Worm (Caenorhabditis elegans) whole organism, L4/young adult: ENCODE data around the gene cogc-4.

Experiments used
- W03F9.2 ChIP-seq: fragments of 150-350 bp; optimal IDR thresholded peaks from 2 replicates; lab custom pipeline; 2014; ENCODE audit warnings: missing biosample characterization, missing genetic modification characterization
- dao-5 ChIP-seq: sonication (generic microtip); optimal IDR thresholded peaks from 2 replicates; lab custom pipeline; 2016; ENCODE audit warnings: missing genotype, missing genetic modification characterization, moderate library complexity, missing compliant biosample characterization
- him-1 ChIP-seq: sonication (generic microtip); optimal IDR thresholded peaks from 2 replicates; lab custom pipeline; 2016; ENCODE audit warnings: missing genotype, missing genetic modification reagents, missing genetic modification characterization, missing compliant biosample characterization

DNA sequence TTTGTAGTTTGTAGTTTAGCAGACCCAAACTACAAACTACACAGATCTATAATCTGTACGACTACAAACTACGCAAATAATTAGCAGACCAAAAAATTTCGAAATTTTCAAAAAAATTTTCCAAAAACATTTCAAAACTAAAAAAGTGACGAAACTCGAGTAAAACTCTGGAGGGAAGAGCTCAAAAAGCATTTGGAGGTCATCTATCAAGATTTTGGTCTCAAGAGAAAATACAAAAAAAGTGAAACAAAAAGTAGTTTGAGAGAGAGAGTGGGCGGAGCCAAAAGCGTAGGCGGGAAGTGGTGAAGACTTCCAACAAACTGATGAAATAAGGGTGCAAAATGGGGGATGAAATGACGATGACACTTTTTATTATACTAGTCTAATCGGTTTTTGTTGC, 43.0 kb upstream of the cogc-4 start:
- TF ChIP-seq dao-5 (tag; lab: Kevin White, UChicago) (no peak), him-1 (tag; lab: Kevin White, UChicago) (no peak), W03F9.2 (tag; lab: Kevin White, UChicago) (no peak)
